Worm (Caenorhabditis elegans) whole organism, L1 larva: ENCODE results near the gene B0252.8.

ENCODE experiments used
- C04F5.9 ChIP-seq: sonication (generic microtip); optimal IDR thresholded peaks from 2 replicates; lab custom pipeline; 2016; ENCODE audit warnings: missing genetic modification characterization, missing compliant biosample characterization
- C16A3.4 ChIP-seq: fragments of 150-350 bp; optimal IDR thresholded peaks from 2 replicates; lab custom pipeline; 2014; ENCODE audit warnings: missing biosample characterization, missing genetic modification characterization
- Y116A8C.19 ChIP-seq: sonication (generic microtip); optimal IDR thresholded peaks from 2 replicates; lab custom pipeline; 2016; ENCODE audit warnings: missing compliant biosample characterization, missing genetic modification characterization, borderline replicate concordance
- aly-2 ChIP-seq: fragments of 150-350 bp; optimal IDR thresholded peaks from 2 replicates; lab custom pipeline; 2014; ENCODE audit warnings: missing biosample characterization, missing genetic modification characterization
- ceh-63 ChIP-seq: fragments of 200-800 bp; sonication (Bioruptor generic); optimal IDR thresholded peaks from 2 replicates; lab custom pipeline; 2018; ENCODE audit warnings: mild to moderate bottlenecking, missing genetic modification characterization, missing compliant biosample characterization
- ceh-8 ChIP-seq: fragments of 200-800 bp; sonication (Bioruptor generic); optimal IDR thresholded peaks from 2 replicates; lab custom pipeline; 2018; ENCODE audit warnings: mild to moderate bottlenecking, missing genetic modification characterization, moderate library complexity, missing compliant biosample characterization
- ceh-82 ChIP-seq, 3 experiments: fragments of 150-350 bp in 1 of 3; sonication (generic microtip) in 2 of 3; optimal IDR thresholded peaks; 2 replicates each; lab custom pipeline; 2014 to 2017; ENCODE audit warnings: missing biosample characterization in 3 of 3, missing genetic modification characterization in 3 of 3
- ces-1 ChIP-seq: fragments of 150-350 bp; optimal IDR thresholded peaks from 2 replicates; lab custom pipeline; 2014; ENCODE audit warnings: missing biosample characterization, missing genetic modification reagents, missing genetic modification characterization
- dpl-1 ChIP-seq, 3 experiments: fragments of 150-350 bp in 2 of 3; sonication (generic microtip) in 1 of 3; optimal IDR thresholded peaks; 2 replicates each; lab custom pipeline; 2014 to 2017; ENCODE audit warnings: missing biosample characterization in 3 of 3, missing genetic modification characterization in 3 of 3, missing genetic modification reagents in 3 of 3
- efl-1 ChIP-seq, 4 experiments: fragments of 150-350 bp; optimal IDR thresholded peaks in 3 of 4; peaks in 1 of 4; 1 replicate in 1 of 4; 2 replicates in 3 of 4; lab custom pipeline; 2014; ENCODE audit warnings: missing biosample characterization in 2 of 4, missing genetic modification characterization in 2 of 4, missing genetic modification reagents in 2 of 4
- egl-13 ChIP-seq: sonication (generic microtip); optimal IDR thresholded peaks from 2 replicates; lab custom pipeline; 2016; ENCODE audit warnings: missing genotype, missing genetic modification reagents, missing genetic modification characterization, missing compliant biosample characterization
- egl-27 ChIP-seq, 2 experiments: fragments of 150-350 bp in 1 of 2; sonication (generic microtip); optimal IDR thresholded peaks; 3 replicates each; lab custom pipeline; 2017 to 2018; ENCODE audit warnings: missing biosample characterization in 2 of 2, missing genetic modification characterization in 2 of 2, missing genetic modification reagents in 2 of 2
- elt-2 ChIP-seq: sonication (generic microtip); optimal IDR thresholded peaks from 2 replicates; lab custom pipeline; 2016; ENCODE audit warnings: missing genetic modification characterization, mild to moderate bottlenecking, inconsistent platforms, missing compliant biosample characterization, missing genetic modification reagents
- elt-3 ChIP-seq, 6 experiments: fragments of 150-350 bp in 1 of 6; sonication (generic microtip); optimal IDR thresholded peaks; 2 replicates each; lab custom pipeline; 2017 to 2018; ENCODE audit warnings: missing biosample characterization in 6 of 6, missing genetic modification characterization in 6 of 6, inconsistent platforms in 1 of 6
- ets-5 ChIP-seq: fragments of 200-800 bp; sonication (Bioruptor generic); IDR thresholded peaks from 2 replicates; pipeline ENCODE4 v1.3.6; 2022; ENCODE audit warnings: missing genetic modification characterization, missing compliant biosample characterization
- hlh-4 ChIP-seq: sonication (generic microtip); optimal IDR thresholded peaks from 2 replicates; lab custom pipeline; 2016; ENCODE audit warnings: mild to moderate bottlenecking, missing genetic modification characterization, missing compliant biosample characterization
- hpl-2 ChIP-seq: fragments of 150-350 bp; optimal IDR thresholded peaks from 2 replicates; lab custom pipeline; 2014; ENCODE audit warnings: missing biosample characterization, missing genetic modification reagents, missing genetic modification characterization
- isw-1 ChIP-seq: fragments of 200-800 bp; sonication (Bioruptor generic); IDR thresholded peaks from 2 replicates; pipeline ENCODE4 v1.3.6; 2022; ENCODE audit warnings: missing genetic modification characterization, missing compliant biosample characterization
- jun-1 ChIP-seq: fragments of 150-350 bp; optimal IDR thresholded peaks from 2 replicates; lab custom pipeline; 2014; ENCODE audit warnings: missing biosample characterization, missing genetic modification reagents, missing genetic modification characterization
- lin-13 ChIP-seq: fragments of 150-350 bp; optimal IDR thresholded peaks from 2 replicates; lab custom pipeline; 2014; ENCODE audit warnings: missing biosample characterization, missing genetic modification reagents, missing genetic modification characterization
- lin-14 ChIP-seq: fragments of 200-800 bp; sonication (Bioruptor generic); optimal IDR thresholded peaks from 2 replicates; lab custom pipeline; 2018; ENCODE audit warnings: mild to moderate bottlenecking, missing genetic modification characterization, moderate library complexity, missing compliant biosample characterization
- lsy-2 ChIP-seq, 2 experiments: fragments of 150-350 bp; optimal IDR thresholded peaks; 2 replicates each; lab custom pipeline; 2014; ENCODE audit warnings: missing biosample characterization in 2 of 2, missing genetic modification characterization in 2 of 2
- mdl-1 ChIP-seq, 2 experiments: fragments of 150-350 bp; optimal IDR thresholded peaks; 2 replicates each; lab custom pipeline; 2014 to 2017; ENCODE audit warnings: missing biosample characterization in 2 of 2, missing genetic modification characterization in 2 of 2, inconsistent platforms in 1 of 2
- mep-1 ChIP-seq: fragments of 150-350 bp; optimal IDR thresholded peaks from 2 replicates; lab custom pipeline; 2014; ENCODE audit warnings: missing biosample characterization, missing genetic modification characterization
- nhr-12 ChIP-seq: sonication (generic microtip); optimal IDR thresholded peaks from 2 replicates; lab custom pipeline; 2017; ENCODE audit warnings: missing biosample characterization, missing genetic modification characterization
- nhr-19 ChIP-seq: fragments of 200-800 bp; sonication (Bioruptor generic); conservative IDR thresholded peaks from 2 replicates; pipeline ENCODE4 v1.3.6; 2022; ENCODE audit warnings: missing genetic modification characterization, missing compliant biosample characterization
- nhr-20 ChIP-seq: sonication (generic microtip); optimal IDR thresholded peaks from 2 replicates; lab custom pipeline; 2016; ENCODE audit warnings: mild to moderate bottlenecking, missing genetic modification characterization, missing compliant biosample characterization
- nhr-237 ChIP-seq: fragments of 150-350 bp; optimal IDR thresholded peaks from 2 replicates; lab custom pipeline; 2014; ENCODE audit warnings: missing biosample characterization, missing genetic modification characterization
- nhr-28 ChIP-seq: fragments of 150-350 bp; optimal IDR thresholded peaks from 2 replicates; lab custom pipeline; 2014; ENCODE audit warnings: missing biosample characterization, missing genetic modification characterization
- nhr-47 ChIP-seq: sonication (generic microtip); optimal IDR thresholded peaks from 2 replicates; lab custom pipeline; 2016; ENCODE audit warnings: mild to moderate bottlenecking, missing genetic modification characterization, moderate library complexity, missing compliant biosample characterization
- nhr-71 ChIP-seq: sonication (generic microtip); optimal IDR thresholded peaks from 2 replicates; lab custom pipeline; 2016; ENCODE audit warnings: mild to moderate bottlenecking, missing genetic modification characterization, moderate library complexity, missing compliant biosample characterization
- nhr-76 ChIP-seq: sonication (generic microtip); optimal IDR thresholded peaks from 2 replicates; lab custom pipeline; 2017; ENCODE audit warnings: missing biosample characterization, missing genetic modification characterization
- nhr-77 ChIP-seq: fragments of 150-350 bp; optimal IDR thresholded peaks from 2 replicates; lab custom pipeline; 2014; ENCODE audit warnings: missing biosample characterization, missing genetic modification characterization
- nhr-84 ChIP-seq: sonication (generic microtip); optimal IDR thresholded peaks from 2 replicates; lab custom pipeline; 2017; ENCODE audit warnings: missing biosample characterization, missing genetic modification characterization
- nhr-90 ChIP-seq: sonication (generic microtip); optimal IDR thresholded peaks from 2 replicates; lab custom pipeline; 2016; ENCODE audit warnings: mild to moderate bottlenecking, missing genetic modification characterization, missing compliant biosample characterization; ENCODE audit not compliant: poor library complexity
- pag-3 ChIP-seq: sonication (generic microtip); optimal IDR thresholded peaks from 2 replicates; lab custom pipeline; 2017; ENCODE audit warnings: missing genetic modification characterization, mild to moderate bottlenecking, missing compliant biosample characterization, antibody characterized with exemption, borderline replicate concordance; ENCODE audit not compliant: insufficient read depth
- pqm-1 ChIP-seq: sonication (generic microtip); optimal IDR thresholded peaks from 3 replicates; lab custom pipeline; 2017; ENCODE audit warnings: missing biosample characterization, missing genetic modification characterization
- rnt-1 ChIP-seq: sonication (generic microtip); optimal IDR thresholded peaks from 2 replicates; lab custom pipeline; 2016; ENCODE audit warnings: mild to moderate bottlenecking, missing genetic modification characterization, moderate library complexity, missing compliant biosample characterization
- skn-1 ChIP-seq: fragments of 150-350 bp; optimal IDR thresholded peaks from 2 replicates; lab custom pipeline; 2014; ENCODE audit warnings: missing biosample characterization, missing genetic modification characterization
- sox-4 ChIP-seq: sonication (generic microtip); optimal IDR thresholded peaks from 2 replicates; lab custom pipeline; 2016; ENCODE audit warnings: missing genetic modification characterization, missing compliant biosample characterization
- sptf-1 ChIP-seq: fragments of 150-350 bp; optimal IDR thresholded peaks from 2 replicates; lab custom pipeline; 2014; ENCODE audit warnings: missing biosample characterization, missing genetic modification characterization
- sup-37 ChIP-seq: fragments of 200-800 bp; sonication (Bioruptor generic); optimal IDR thresholded peaks from 2 replicates; lab custom pipeline; 2018; ENCODE audit warnings: mild to moderate bottlenecking, missing genetic modification characterization, missing compliant biosample characterization
- swsn-7 ChIP-seq: sonication (generic microtip); optimal IDR thresholded peaks from 2 replicates; lab custom pipeline; 2016; ENCODE audit warnings: missing genetic modification characterization, missing compliant biosample characterization
- unc-130 ChIP-seq: fragments of 150-350 bp; optimal IDR thresholded peaks from 2 replicates; lab custom pipeline; 2017; ENCODE audit warnings: missing biosample characterization, missing genetic modification characterization, inconsistent platforms
- unc-62 ChIP-seq: fragments of 150-350 bp; optimal IDR thresholded peaks from 2 replicates; lab custom pipeline; 2014; ENCODE audit warnings: missing biosample characterization, missing genetic modification reagents, missing genetic modification characterization
- unc-98 ChIP-seq: fragments of 200-800 bp; sonication (Bioruptor generic); IDR thresholded peaks from 2 replicates; pipeline ENCODE4 v1.3.6; 2022; ENCODE audit warnings: missing genetic modification characterization, missing compliant biosample characterization
- xbp-1 ChIP-seq: sonication (generic microtip); optimal IDR thresholded peaks from 2 replicates; lab custom pipeline; 2016; ENCODE audit warnings: missing genetic modification characterization, missing compliant biosample characterization
- zag-1 ChIP-seq: fragments of 150-350 bp; optimal IDR thresholded peaks from 2 replicates; lab custom pipeline; 2014; ENCODE audit warnings: missing biosample characterization, missing genetic modification characterization
- ztf-11 ChIP-seq, 2 experiments: sonication (generic microtip); optimal IDR thresholded peaks; 2 replicates each; lab custom pipeline; 2016 to 2017; ENCODE audit warnings: missing genetic modification characterization in 2 of 2, missing biosample characterization in 1 of 2, missing compliant biosample characterization in 1 of 2
- ztf-4 ChIP-seq: fragments of 150-350 bp; optimal IDR thresholded peaks from 2 replicates; lab custom pipeline; 2014; ENCODE audit warnings: missing biosample characterization, missing genetic modification characterization

The B0252.8 gene

ce11 chrII:6951250-6951806 lies 35.4 kb downstream of the B0252.8 start, which contains the start of the genes malt-1 and ceh-38 (continued):
- TF ChIP-seq unc-98 (GFP tag; lab: Robert Waterston, UW) (0 out of 2 replicates have a peak, but pooled peaks have one; percentile 4), nhr-84 (tag; lab: Kevin White, UChicago) (no peak), sox-4 (peak; percentile 76), hlh-4 (tag; lab: Kevin White, UChicago) (no peak), C04F5.9 (tag; lab: Kevin White, UChicago) (peak; percentile 99), ceh-8 (GFP tag; lab: Kevin White, UChicago) (peak; percentile 71), Y116A8C.19 (no peak), nhr-71 (tag; lab: Kevin White, UChicago) (peak; percentile 98), egl-13 (peak; percentile 88), efl-1 (optimal IDR thresholded peaks at IDR 0.05; lab: Kevin White, UChicago) (peak; percentile 90 to 94), efl-1 (GFP tag; optimal IDR thresholded peaks at IDR 0.05 in 1 of 2; lab: Kevin White, UChicago) (peak; percentile 77 to 98), jun-1 (peak; percentile 92), C16A3.4 (peak; percentile 97), nhr-12 (no peak), mep-1 (tag; lab: Kevin White, UChicago) (peak; percentile 97), dpl-1 (GFP tag; optimal IDR thresholded peaks at IDR 0.05; lab: Kevin White, UChicago) (peak; percentile 76 to 85 (median 84)), ceh-82 (tag; optimal IDR thresholded peaks at IDR 0.05; lab: Kevin White, UChicago) (peak; percentile 81 to 94 (median 84)), swsn-7 (tag; lab: Kevin White, UChicago) (peak; percentile 95), lsy-2 (tag; optimal IDR thresholded peaks at IDR 0.05; lab: Kevin White, UChicago) (peak; percentile 96 to 98), nhr-76 (tag; lab: Kevin White, UChicago) (no peak), nhr-20 (tag; lab: Kevin White, UChicago) (peak; percentile 96), skn-1 (tag; lab: Kevin White, UChicago) (peak; percentile 93), unc-130 (tag; lab: Kevin White, UChicago) (peak; percentile 32), zag-1 (peak; percentile 96), nhr-19 (GFP tag; lab: Robert Waterston, UW) (peak; percentile 92), sptf-1 (tag; lab: Kevin White, UChicago) (no peak), nhr-28 (tag; lab: Kevin White, UChicago) (no peak), xbp-1 (peak; percentile 93), isw-1 (GFP tag; lab: Robert Waterston, UW) (peak; percentile 89), rnt-1 (tag; lab: Kevin White, UChicago) (peak; percentile 95), elt-3 (tag; optimal IDR thresholded peaks at IDR 0.05; lab: Kevin White, UChicago) (peak in 3 of 6 experiments; percentile 19 to 76 (median 75)), ets-5 (GFP tag; lab: Robert Waterston, UW) (no peak), lin-14 (GFP tag; lab: Kevin White, UChicago) (peak; percentile 98), unc-62 (GFP tag; lab: Kevin White, UChicago) (no peak), sup-37 (GFP tag; lab: Kevin White, UChicago) (peak; percentile 74), aly-2 (tag; lab: Kevin White, UChicago) (peak; percentile 71), nhr-77 (tag; lab: Kevin White, UChicago) (peak; percentile 96), nhr-237 (tag; lab: Kevin White, UChicago) (peak; percentile 90), nhr-47 (tag; lab: Kevin White, UChicago) (peak; percentile 96), pag-3 (tag; lab: Kevin White, UChicago) (no peak), lin-13 (GFP tag; lab: Kevin White, UChicago) (peak; percentile 96), ztf-4 (tag; lab: Kevin White, UChicago) (peak; percentile 94), egl-27 (tag; optimal IDR thresholded peaks at IDR 0.05; lab: Kevin White, UChicago) (peak; percentile 65 to 82), ceh-63 (GFP tag; lab: Kevin White, UChicago) (peak; percentile 84), mdl-1 (tag; optimal IDR thresholded peaks at IDR 0.05; lab: Kevin White, UChicago) (peak; percentile 77 to 97), elt-2 (peak; percentile 86), nhr-90 (tag; lab: Kevin White, UChicago) (peak; percentile 89), pqm-1 (tag; lab: Kevin White, UChicago) (no peak), hpl-2 (GFP tag; lab: Kevin White, UChicago) (peak; percentile 67), ztf-11 (tag; optimal IDR thresholded peaks at IDR 0.05; lab: Kevin White, UChicago) (peak in 1 of 2 experiments; percentile 87), ces-1 (GFP tag; lab: Kevin White, UChicago) (no peak)
